Fruit fly (Drosophila melanogaster): Measurements from ENCODE around the gene CG3823.

Gene CG3823

DNA sequence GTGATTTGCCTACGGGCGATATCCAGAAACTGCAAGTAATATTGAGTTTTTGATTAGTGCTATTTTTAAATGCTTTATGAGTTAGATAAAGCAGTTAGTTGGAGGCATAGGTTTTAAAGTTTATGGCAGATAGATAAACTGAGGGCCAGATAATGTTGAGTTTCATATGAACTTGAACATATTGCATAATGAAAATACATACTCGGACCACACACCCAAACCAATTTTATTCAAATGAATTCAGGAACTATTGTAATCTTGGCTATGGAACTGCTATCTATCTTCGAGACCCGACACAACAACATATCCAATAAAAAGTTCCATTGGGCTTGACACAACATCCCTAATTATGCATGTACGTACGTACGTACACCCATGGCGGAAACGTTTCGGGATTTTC lies 44.1 kb upstream of the CG3823 start:
- TF ChIP-seq ken (GFP tag; IDR thresholded peaks at IDR 0.05) (no peak), CG10654 (GFP tag; optimal IDR thresholded peaks at IDR 0.05) (no peak), mirr (GFP tag; optimal IDR thresholded peaks at IDR 0.05) (peak; percentile 66), CG14965 (GFP tag; optimal IDR thresholded peaks at IDR 0.05; ENCODE audit: borderline replicate concordance) (no peak), sr (GFP tag; IDR thresholded peaks at IDR 0.05) (no peak), Lim3 (GFP tag; IDR thresholded peaks at IDR 0.05) (no peak), CG1603 (tag; optimal IDR thresholded peaks at IDR 0.05) (no peak), sim (GFP tag; IDR thresholded peaks at IDR 0.05) (no peak), Antp (GFP tag; optimal IDR thresholded peaks at IDR 0.05) (no peak), crc (GFP tag; optimal IDR thresholded peaks at IDR 0.05) (no peak), TFAM (GFP tag; optimal IDR thresholded peaks at IDR 0.05) (no peak), sug (tag; optimal IDR thresholded peaks at IDR 0.05) (peak; percentile 3), Pdp1 (GFP tag; optimal IDR thresholded peaks at IDR 0.05) (peak in 1 of 2 experiments; percentile 73), Vsx1 (GFP tag; optimal IDR thresholded peaks at IDR 0.05) (no peak), exex (tag; optimal IDR thresholded peaks at IDR 0.05) (peak; percentile 37), Rx (GFP tag; IDR thresholded peaks at IDR 0.05) (no peak)

DNA sequence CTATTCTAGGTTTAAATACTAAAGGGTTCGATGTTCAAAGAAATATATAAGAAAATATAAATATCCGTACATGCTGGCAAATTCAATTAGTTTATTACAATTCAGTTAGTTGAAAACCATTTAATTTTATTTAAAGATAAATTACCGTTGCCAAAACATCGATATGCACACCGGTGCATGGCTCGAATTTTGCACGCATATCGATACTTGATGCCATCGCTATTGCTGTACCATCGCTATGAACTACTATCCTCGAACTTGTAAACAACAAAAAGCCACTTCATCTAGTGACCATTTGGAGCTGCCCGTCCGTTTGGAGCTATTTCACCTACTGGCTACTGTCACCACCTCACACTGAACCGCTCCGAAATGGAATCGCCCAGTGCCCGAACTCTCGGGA lies 42.9 kb upstream of the CG3823 start, which contains the start of gene Josd:
Josd (plus strand) TSS at position 270 of the 400 bp plus-strand sequence.
- no peak for TF ChIP-seq tin (GFP tag; optimal IDR thresholded peaks at IDR 0.05)
- TF ChIP-seq stwl (tag; optimal IDR thresholded peaks at IDR 0.05): peak; percentile 48
- peak; percentile 50; the same call in 1 of the 2 replicates for TF ChIP-seq ato (GFP tag; IDR thresholded peaks at IDR 0.05; ENCODE audit: partially characterized antibody)
- no peak for TF ChIP-seq CG15073 (GFP tag; optimal IDR thresholded peaks at IDR 0.05)
- TF ChIP-seq chn (GFP tag; optimal IDR thresholded peaks at IDR 0.05): no peak
- no peak for TF ChIP-seq HmgD (GFP tag; optimal IDR thresholded peaks at IDR 0.05)
- no peak for TF ChIP-seq CG6272 (GFP tag; IDR thresholded peaks at IDR 0.05)
- no peak for TF ChIP-seq CG7839 (tag; optimal IDR thresholded peaks at IDR 0.05)
- no peak for TF ChIP-seq CG11456 (GFP tag; IDR thresholded peaks at IDR 0.05)
- TF ChIP-seq salm (tag; optimal IDR thresholded peaks at IDR 0.05): no peak
- no peak for TF ChIP-seq Ada2b (GFP tag; IDR thresholded peaks at IDR 0.05)
- TF ChIP-seq Med (GFP tag): peak; percentile 80
- no peak for TF ChIP-seq nau (GFP tag; optimal IDR thresholded peaks at IDR 0.05)
- TF ChIP-seq bbx (GFP tag; IDR thresholded peaks at IDR 0.05; ENCODE audit: partially characterized antibody): peak; percentile 83
- peak; percentile 90 for TF ChIP-seq Sry-δ (GFP tag; optimal IDR thresholded peaks at IDR 0.05)
- TF ChIP-seq lab (GFP tag; optimal IDR thresholded peaks at IDR 0.05): peak; percentile 1
- TF ChIP-seq Dref (GFP tag; IDR thresholded peaks at IDR 0.05): peak; percentile 81
- TF ChIP-seq gem (tag; optimal IDR thresholded peaks at IDR 0.05): no peak
- peak; percentile 16 for TF ChIP-seq CG11504 (tag; optimal IDR thresholded peaks at IDR 0.05)
- no peak for TF ChIP-seq chif (GFP tag; optimal IDR thresholded peaks at IDR 0.05)
- TF ChIP-seq Ravus (GFP tag; IDR thresholded peaks at IDR 0.05): no peak
- TF ChIP-seq CG11247 (GFP tag; IDR thresholded peaks at IDR 0.05): no peak
- no peak for TF ChIP-seq CG14667 (GFP tag; IDR thresholded peaks at IDR 0.05)
- no peak for TF ChIP-seq ind (GFP tag; optimal IDR thresholded peaks at IDR 0.05)
- peak; percentile 17 for TF ChIP-seq B-H2 (GFP tag; optimal IDR thresholded peaks at IDR 0.05)
- peak; percentile 6 for TF ChIP-seq trem (tag; optimal IDR thresholded peaks at IDR 0.05)
- TF ChIP-seq slp2 (GFP tag; optimal IDR thresholded peaks at IDR 0.05): no peak
- peak; percentile 33 for TF ChIP-seq CG12659 (GFP tag; optimal IDR thresholded peaks at IDR 0.05)
- TF ChIP-seq MESR4 (GFP tag; optimal IDR thresholded peaks at IDR 0.05): peak; percentile 24
- peak; percentile 18 for TF ChIP-seq nmo (GFP tag; optimal IDR thresholded peaks at IDR 0.05)
- TF ChIP-seq HLH4C (GFP tag; IDR thresholded peaks at IDR 0.05; ENCODE audit: partially characterized antibody): peak; percentile 74
- TF ChIP-seq odd (GFP tag; optimal IDR thresholded peaks at IDR 0.05): no peak
- peak; percentile 74; the same call in 1 of the 2 replicates for TF ChIP-seq CG2129 (GFP tag; IDR thresholded peaks at IDR 0.05; ENCODE audit: partially characterized antibody)
- TF ChIP-seq Scr (GFP tag; IDR thresholded peaks at IDR 0.05; ENCODE audit: partially characterized antibody): peak; percentile 86
- TF ChIP-seq CG14710 (tag; optimal IDR thresholded peaks at IDR 0.05): peak; percentile 30

Measured in whole organism, embryonic.